Worm (Caenorhabditis elegans) whole organism, L4 larva: ENCODE results near the gene F59B10.2.

Experiments used
- F49E8.2 ChIP-seq: sonication (generic microtip); optimal IDR thresholded peaks from 2 replicates; lab custom pipeline; 2016; ENCODE audit warnings: missing compliant biosample characterization, mild to moderate bottlenecking, missing genetic modification characterization, borderline replicate concordance
- T20F7.1 ChIP-seq: fragments of 200-800 bp; sonication (Bioruptor generic); optimal IDR thresholded peaks from 2 replicates; lab custom pipeline; 2018; ENCODE audit warnings: mild to moderate bottlenecking, missing genetic modification characterization, missing compliant biosample characterization
- T26A8.4 ChIP-seq: fragments of 200-800 bp; sonication (Bioruptor generic); IDR thresholded peaks from 2 replicates; pipeline ENCODE4 v1.3.6; 2022; ENCODE audit warnings: missing genetic modification characterization, missing compliant biosample characterization
- Y105C5A.15 ChIP-seq: fragments of 200-800 bp; sonication (Bioruptor generic); IDR thresholded peaks from 2 replicates; pipeline ENCODE4 v1.3.6; 2022; ENCODE audit warnings: missing genetic modification characterization, missing compliant biosample characterization
- Y75B8A.6 ChIP-seq: fragments of 200-800 bp; sonication (Bioruptor generic); IDR thresholded peaks from 2 replicates; pipeline ENCODE4 v1.3.6; 2022; ENCODE audit warnings: missing genetic modification reagents, missing genetic modification characterization, missing compliant biosample characterization
- ceh-20 ChIP-seq: fragments of 200-800 bp; sonication (Bioruptor generic); IDR thresholded peaks from 2 replicates; pipeline ENCODE4 v1.3.6; 2022; ENCODE audit warnings: missing genetic modification reagents, missing genetic modification characterization, missing compliant biosample characterization
- ceh-28 ChIP-seq: fragments of 150-350 bp; optimal IDR thresholded peaks from 2 replicates; lab custom pipeline; 2014; ENCODE audit warnings: missing biosample characterization, missing genetic modification reagents, missing genetic modification characterization
- ceh-32 ChIP-seq: sonication (generic microtip); optimal IDR thresholded peaks from 2 replicates; lab custom pipeline; 2016; ENCODE audit warnings: mild to moderate bottlenecking, missing genetic modification characterization, missing compliant biosample characterization; ENCODE audit not compliant: poor library complexity
- ceh-62 ChIP-seq: sonication (generic microtip); optimal IDR thresholded peaks from 2 replicates; lab custom pipeline; 2017; ENCODE audit warnings: missing biosample characterization, missing genetic modification characterization
- ceh-82 ChIP-seq: sonication (generic microtip); optimal IDR thresholded peaks from 2 replicates; lab custom pipeline; 2017; ENCODE audit warnings: missing biosample characterization, missing genetic modification characterization
- cey-2 ChIP-seq: sonication (generic microtip); optimal IDR thresholded peaks from 3 replicates; lab custom pipeline; 2017; ENCODE audit warnings: missing genetic modification characterization, mild to moderate bottlenecking, missing compliant biosample characterization, antibody characterized with exemption, borderline replicate concordance; ENCODE audit not compliant: insufficient read depth
- ctbp-1 ChIP-seq: fragments of 200-800 bp; sonication (Bioruptor generic); IDR thresholded peaks from 2 replicates; pipeline ENCODE4 v1.3.6; 2022; ENCODE audit warnings: missing genetic modification reagents, missing genetic modification characterization, missing compliant biosample characterization
- daf-12 ChIP-seq: fragments of 150-350 bp; optimal IDR thresholded peaks from 2 replicates; lab custom pipeline; 2014; ENCODE audit warnings: missing biosample characterization, missing genetic modification reagents, missing genetic modification characterization
- daf-16 ChIP-seq, 3 experiments: sonication (generic microtip); optimal IDR thresholded peaks; 2 replicates each; lab custom pipeline; 2016 to 2017; ENCODE audit warnings: missing genetic modification characterization in 3 of 3, missing genetic modification reagents in 3 of 3, mild to moderate bottlenecking in 2 of 3, missing compliant biosample characterization in 2 of 3, missing biosample characterization in 1 of 3, moderate library complexity in 1 of 3
- daf-19 ChIP-seq: fragments of 200-800 bp; sonication (Bioruptor generic); conservative IDR thresholded peaks from 2 replicates; pipeline ENCODE4 v1.3.6; 2022; ENCODE audit warnings: missing genetic modification characterization, missing compliant biosample characterization
- dmd-6 ChIP-seq: fragments of 200-800 bp; sonication (Bioruptor generic); IDR thresholded peaks from 2 replicates; pipeline ENCODE4 v1.3.6; 2022; ENCODE audit warnings: missing genetic modification reagents, missing genetic modification characterization, missing compliant biosample characterization
- dmd-8 ChIP-seq: fragments of 200-800 bp; sonication (Bioruptor generic); IDR thresholded peaks from 2 replicates; pipeline ENCODE4 v1.3.6; 2022; ENCODE audit warnings: missing genetic modification characterization, missing compliant biosample characterization
- duxl-1 ChIP-seq: sonication (generic microtip); optimal IDR thresholded peaks from 2 replicates; lab custom pipeline; 2016; ENCODE audit warnings: mild to moderate bottlenecking, missing genetic modification characterization, moderate library complexity, missing compliant biosample characterization; ENCODE audit not compliant: poor library complexity
- dve-1 ChIP-seq: sonication (generic microtip); optimal IDR thresholded peaks from 2 replicates; lab custom pipeline; 2017; ENCODE audit warnings: antibody characterized with exemption, mild to moderate bottlenecking, missing genetic modification characterization, missing compliant biosample characterization; ENCODE audit not compliant: insufficient read depth
- egl-27 ChIP-seq: sonication (generic microtip); optimal IDR thresholded peaks from 3 replicates; lab custom pipeline; 2017; ENCODE audit warnings: missing biosample characterization, missing genetic modification reagents, missing genetic modification characterization
- egl-43 ChIP-seq: fragments of 200-800 bp; sonication (Bioruptor generic); IDR thresholded peaks from 2 replicates; pipeline ENCODE4 v1.3.6; 2022; ENCODE audit warnings: missing genetic modification reagents, missing genetic modification characterization, missing compliant biosample characterization
- hif-1 ChIP-seq, 2 experiments: sonication (generic microtip); optimal IDR thresholded peaks; 2 replicates each; lab custom pipeline; 2016 to 2017; ENCODE audit warnings: missing compliant biosample characterization in 2 of 2, missing genetic modification characterization in 2 of 2, missing genetic modification reagents in 2 of 2, missing genotype in 2 of 2, mild to moderate bottlenecking in 1 of 2
- hlh-11 ChIP-seq: fragments of 200-800 bp; sonication (Bioruptor generic); optimal IDR thresholded peaks from 2 replicates; lab custom pipeline; 2018; ENCODE audit warnings: mild to moderate bottlenecking, missing genetic modification characterization, missing compliant biosample characterization
- jun-1 ChIP-seq: fragments of 150-350 bp; optimal IDR thresholded peaks from 2 replicates; lab custom pipeline; 2014; ENCODE audit warnings: missing biosample characterization, missing genetic modification reagents, missing genetic modification characterization
- lin-15B ChIP-seq: fragments of 150-350 bp; sonication (generic microtip); optimal IDR thresholded peaks from 3 replicates; lab custom pipeline; 2014; ENCODE audit warnings: missing biosample characterization, missing genetic modification characterization
- lin-29 ChIP-seq: fragments of 200-800 bp; sonication (Bioruptor generic); IDR thresholded peaks from 2 replicates; pipeline ENCODE4 v1.3.6; 2022; ENCODE audit warnings: missing genetic modification reagents, missing genetic modification characterization, missing compliant biosample characterization
- lin-38 ChIP-seq: fragments of 200-800 bp; sonication (Bioruptor generic); IDR thresholded peaks from 2 replicates; pipeline ENCODE4 v1.3.6; 2022; ENCODE audit warnings: missing genetic modification reagents, missing genetic modification characterization, missing compliant biosample characterization
- lin-39 ChIP-seq: fragments of 150-350 bp; optimal IDR thresholded peaks from 2 replicates; lab custom pipeline; 2014; ENCODE audit warnings: missing biosample characterization, missing genetic modification reagents, missing genetic modification characterization
- lir-3 ChIP-seq: sonication (generic microtip); optimal IDR thresholded peaks from 2 replicates; lab custom pipeline; 2016; ENCODE audit warnings: mild to moderate bottlenecking, missing genetic modification characterization, missing compliant biosample characterization
- mep-1 ChIP-seq: fragments of 150-350 bp; sonication (generic microtip); optimal IDR thresholded peaks from 3 replicates; lab custom pipeline; 2014; ENCODE audit warnings: missing biosample characterization, missing genetic modification characterization
- mes-2 ChIP-seq: sonication (generic microtip); optimal IDR thresholded peaks from 2 replicates; lab custom pipeline; 2016; ENCODE audit warnings: missing genotype, mild to moderate bottlenecking, missing genetic modification characterization, missing compliant biosample characterization; ENCODE audit not compliant: poor library complexity, severe bottlenecking
- nhr-102 ChIP-seq: sonication (generic microtip); optimal IDR thresholded peaks from 2 replicates; lab custom pipeline; 2016; ENCODE audit warnings: mild to moderate bottlenecking, missing genetic modification characterization, moderate library complexity, missing compliant biosample characterization
- nhr-11 ChIP-seq: fragments of 150-350 bp; optimal IDR thresholded peaks from 2 replicates; lab custom pipeline; 2014; ENCODE audit warnings: missing biosample characterization, missing genetic modification characterization
- nhr-111 ChIP-seq: fragments of 200-800 bp; sonication (Bioruptor generic); optimal IDR thresholded peaks from 2 replicates; lab custom pipeline; 2018; ENCODE audit warnings: mild to moderate bottlenecking, missing genetic modification characterization, missing compliant biosample characterization
- nhr-237 ChIP-seq: sonication (generic microtip); optimal IDR thresholded peaks from 2 replicates; lab custom pipeline; 2017; ENCODE audit warnings: missing biosample characterization, missing genetic modification characterization
- nhr-25 ChIP-seq: sonication (generic microtip); optimal IDR thresholded peaks from 2 replicates; lab custom pipeline; 2017; ENCODE audit warnings: missing genetic modification characterization, mild to moderate bottlenecking, missing compliant biosample characterization, antibody characterized with exemption, moderate library complexity, borderline replicate concordance; ENCODE audit not compliant: insufficient read depth
- nhr-41 ChIP-seq: fragments of 200-800 bp; sonication (Bioruptor generic); IDR thresholded peaks from 2 replicates; pipeline ENCODE4 v1.3.6; 2022; ENCODE audit warnings: missing genetic modification reagents, missing genetic modification characterization, missing compliant biosample characterization
- nhr-48 ChIP-seq: sonication (generic microtip); optimal IDR thresholded peaks from 2 replicates; lab custom pipeline; 2016; ENCODE audit warnings: mild to moderate bottlenecking, missing genetic modification characterization, missing compliant biosample characterization
- pqm-1 ChIP-seq: sonication (generic microtip); optimal IDR thresholded peaks from 2 replicates; lab custom pipeline; 2017; ENCODE audit warnings: missing biosample characterization, missing genetic modification characterization
- sdz-12 ChIP-seq: fragments of 200-800 bp; sonication (Bioruptor generic); optimal IDR thresholded peaks from 2 replicates; lab custom pipeline; 2018; ENCODE audit warnings: mild to moderate bottlenecking, missing genetic modification characterization, missing compliant biosample characterization
- snpc-1.2 ChIP-seq: fragments of 200-800 bp; sonication (Bioruptor generic); IDR thresholded peaks from 2 replicates; pipeline ENCODE4 v1.3.6; 2022; ENCODE audit warnings: missing genetic modification reagents, missing genetic modification characterization, missing compliant biosample characterization
- spr-1 ChIP-seq: sonication (generic microtip); optimal IDR thresholded peaks from 2 replicates; lab custom pipeline; 2016; ENCODE audit warnings: mild to moderate bottlenecking, missing genetic modification characterization, missing compliant biosample characterization
- tag-97 ChIP-seq: fragments of 200-800 bp; sonication (Bioruptor generic); IDR thresholded peaks from 2 replicates; pipeline ENCODE4 v1.3.6; 2022; ENCODE audit warnings: missing genetic modification characterization, missing compliant biosample characterization
- tra-1 ChIP-seq: fragments of 200-800 bp; sonication (Bioruptor generic); IDR thresholded peaks from 2 replicates; pipeline ENCODE4 v1.3.6; 2022; ENCODE audit warnings: missing genetic modification reagents, missing genetic modification characterization, missing compliant biosample characterization
- unc-39 ChIP-seq: sonication (generic microtip); optimal IDR thresholded peaks from 2 replicates; lab custom pipeline; 2017; ENCODE audit warnings: missing biosample characterization, missing genetic modification characterization
- unc-62 ChIP-seq, 3 experiments: fragments of 150-350 bp in 1 of 3; sonication (generic microtip); optimal IDR thresholded peaks in 2 of 3; peaks in 1 of 3; 1 replicate in 1 of 3; 2 replicates in 2 of 3; lab custom pipeline; 2014 to 2017; ENCODE audit warnings: missing biosample characterization in 3 of 3, missing genetic modification characterization in 3 of 3, missing genetic modification reagents in 3 of 3, missing genotype in 1 of 3
- vab-7 ChIP-seq: fragments of 200-800 bp; sonication (Bioruptor generic); IDR thresholded peaks from 2 replicates; pipeline ENCODE4 v1.3.6; 2022; ENCODE audit warnings: missing genetic modification reagents, missing genetic modification characterization, missing compliant biosample characterization
- zfp-2 ChIP-seq: sonication (generic microtip); optimal IDR thresholded peaks from 2 replicates; lab custom pipeline; 2016; ENCODE audit warnings: mild to moderate bottlenecking, missing genetic modification characterization, missing compliant biosample characterization
- zip-2 ChIP-seq: fragments of 150-350 bp; optimal IDR thresholded peaks from 2 replicates; lab custom pipeline; 2014; ENCODE audit warnings: missing biosample characterization, missing genetic modification characterization

F59B10.2 gene

DNA sequence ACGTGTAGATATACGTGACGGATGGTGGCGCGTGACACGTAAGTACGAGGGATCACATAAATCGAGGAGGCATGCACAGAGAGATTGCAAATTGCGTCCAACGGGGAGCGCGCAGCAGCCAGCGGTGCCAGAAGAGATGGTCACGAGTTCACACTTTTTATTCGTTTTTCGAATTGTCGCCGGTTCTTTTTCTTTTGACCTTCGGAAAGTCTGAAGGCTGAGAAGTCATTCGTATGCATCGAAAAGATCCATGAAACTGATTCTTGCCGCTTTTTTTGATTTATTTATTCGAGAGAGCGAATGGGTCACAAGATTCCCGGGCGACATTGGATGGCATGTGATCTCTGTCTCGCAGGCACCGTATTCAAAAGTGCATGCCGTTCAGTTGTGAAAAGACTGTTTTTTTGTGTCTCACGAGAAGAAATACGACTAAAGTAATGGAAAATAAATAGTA is 49.3 kb upstream of the F59B10.2 start (continued):
- TF ChIP-seq mep-1 (tag; lab: Kevin White, UChicago) (peak; percentile 74), cey-2 (tag; lab: Kevin White, UChicago) (no peak), nhr-25 (tag; lab: Kevin White, UChicago) (peak; percentile 84), dmd-8 (GFP tag; lab: Robert Waterston, UW) (no peak), ceh-62 (tag; lab: Kevin White, UChicago) (no peak), ctbp-1 (GFP tag; lab: Robert Waterston, UW) (peak; percentile 51), pqm-1 (tag; lab: Kevin White, UChicago) (no peak), duxl-1 (tag; lab: Kevin White, UChicago) (peak; percentile 44), nhr-48 (tag; lab: Kevin White, UChicago) (no peak), ceh-82 (no peak), lin-39 (tag; lab: Kevin White, UChicago) (no peak), lin-15B (tag; lab: Kevin White, UChicago) (no peak), T26A8.4 (GFP tag; lab: Robert Waterston, UW) (peak; percentile 17; the same call in 1 of the 2 replicates), nhr-237 (tag; lab: Kevin White, UChicago) (no peak), egl-27 (tag; lab: Kevin White, UChicago) (no peak), spr-1 (tag; lab: Kevin White, UChicago) (no peak), lin-29 (GFP tag; lab: Robert Waterston, UW) (peak; percentile 24; the same call in 1 of the 2 replicates), vab-7 (GFP tag; lab: Robert Waterston, UW) (no peak), ceh-32 (tag; lab: Kevin White, UChicago) (no peak), hif-1 (tag; optimal IDR thresholded peaks at IDR 0.05; lab: Kevin White, UChicago) (peak in 1 of 2 experiments; percentile 77), daf-16 (GFP tag; optimal IDR thresholded peaks at IDR 0.05; lab: Kevin White, UChicago) (no peak), daf-16 (tag; optimal IDR thresholded peaks at IDR 0.05; lab: Kevin White, UChicago) (no peak), dmd-6 (GFP tag; lab: Robert Waterston, UW) (no peak), nhr-11 (tag; lab: Kevin White, UChicago) (peak; percentile 73), dve-1 (peak; percentile 66), daf-12 (tag; lab: Kevin White, UChicago) (no peak), Y105C5A.15 (GFP tag; lab: Robert Waterston, UW) (no peak), nhr-41 (no peak), egl-43 (no peak), nhr-102 (tag; lab: Kevin White, UChicago) (no peak), lin-38 (GFP tag; lab: Robert Waterston, UW) (0 out of 2 replicates have a peak, but pooled peaks have one; percentile 16), zfp-2 (tag; lab: Kevin White, UChicago) (no peak), zip-2 (tag; lab: Kevin White, UChicago) (no peak), Y75B8A.6 (no peak), mes-2 (tag; lab: Kevin White, UChicago) (peak; percentile 15), tra-1 (GFP tag; lab: Robert Waterston, UW) (no peak), ceh-28 (tag; lab: Kevin White, UChicago) (no peak), sdz-12 (GFP tag; lab: Kevin White, UChicago) (no peak), unc-39 (no peak), T20F7.1 (GFP tag; lab: Kevin White, UChicago) (no peak), lir-3 (tag; lab: Kevin White, UChicago) (no peak), hlh-11 (tag; lab: Kevin White, UChicago) (peak; percentile 88), jun-1 (tag; lab: Kevin White, UChicago) (no peak), nhr-111 (no peak), tag-97 (GFP tag; lab: Robert Waterston, UW) (no peak), F49E8.2 (no peak), unc-62 (GFP tag; optimal IDR thresholded peaks at IDR 0.05 in 1 of 2; lab: Kevin White, UChicago) (peak in 1 of 2 experiments; percentile 98), unc-62 (tag; optimal IDR thresholded peaks at IDR 0.05; lab: Kevin White, UChicago) (no peak), snpc-1.2 (no peak), ceh-20 (no peak), daf-19 (GFP tag; lab: Robert Waterston, UW) (no peak)
